Worm (Caenorhabditis elegans): ENCODE results near the gene dgn-2.

The dgn-2 gene

ce11 chrX:1389382-1389983 is 22.2 kb upstream of the dgn-2 start (continued):
- TF ChIP-seq F49E8.2 (tag; optimal IDR thresholded peaks at IDR 0.05; ENCODE audit: insufficient read depth) = no peak
- peak; percentile 90 for TF ChIP-seq hmg-20 (GFP tag; IDR thresholded peaks at IDR 0.05)
- peak; percentile 68; the same call in 1 of the 2 replicates for TF ChIP-seq egl-18 (GFP tag; IDR thresholded peaks at IDR 0.05)
- no peak for TF ChIP-seq mes-4 (tag; optimal IDR thresholded peaks at IDR 0.05)
- TF ChIP-seq C06A6.2 (GFP tag; conservative IDR thresholded peaks at IDR 0.05) = peak; percentile 87
- peak; percentile 90 for TF ChIP-seq Y53G8AR.9 (GFP tag; conservative IDR thresholded peaks at IDR 0.05)
- peak in 1 of 2 experiments; percentile 88 for TF ChIP-seq let-607 (tag; optimal IDR thresholded peaks at IDR 0.05)
- no peak for TF ChIP-seq pha-4 (tag; optimal IDR thresholded peaks at IDR 0.05)
- TF ChIP-seq ztf-28 (GFP tag; IDR thresholded peaks at IDR 0.05) = no peak
- TF ChIP-seq hrde-1 (tag; optimal IDR thresholded peaks at IDR 0.05; ENCODE audit: borderline replicate concordance) = no peak
- TF ChIP-seq ceh-40 (GFP tag; IDR thresholded peaks at IDR 0.05) = no peak
- no peak for TF ChIP-seq die-1 (tag; optimal IDR thresholded peaks at IDR 0.05)
- TF ChIP-seq madf-3 (GFP tag; IDR thresholded peaks at IDR 0.05) = no peak
- TF ChIP-seq F33H1.4 (GFP tag; IDR thresholded peaks at IDR 0.05) = no peak
- TF ChIP-seq attf-5 (GFP tag; optimal IDR thresholded peaks at IDR 0.05) = no peak

ce11 chrX:1386893-1387367 is 19.6 kb upstream of the dgn-2 start, which contains the start of gene F56C3.1:
Gene F56C3.1, plus strand, starts transcription at chrX:1387317.
- no peak for TF ChIP-seq lsl-1 (GFP tag; optimal IDR thresholded peaks at IDR 0.05)
- no peak for TF ChIP-seq F37B4.10 (GFP tag; IDR thresholded peaks at IDR 0.05)
- TF ChIP-seq nhr-27 (tag; optimal IDR thresholded peaks at IDR 0.05) = no peak
- no peak for TF ChIP-seq cebp-1 (GFP tag; IDR thresholded peaks at IDR 0.05)
- TF ChIP-seq cebp-1 (tag; optimal IDR thresholded peaks at IDR 0.05) = peak; percentile 21
- TF ChIP-seq K11D2.4 (GFP tag; IDR thresholded peaks at IDR 0.05) = peak; percentile 59; the same call in 1 of the 2 replicates
- TF ChIP-seq dox-1 (GFP tag; IDR thresholded peaks at IDR 0.05) = peak; percentile 71
- TF ChIP-seq ama-1 (optimal IDR thresholded peaks at IDR 0.05) = no peak
- no peak for TF ChIP-seq ama-1 (GFP tag; optimal IDR thresholded peaks at IDR 0.05)
- no peak for TF ChIP-seq rpc-1 (optimal IDR thresholded peaks at IDR 0.05)
- peak; percentile 36 for TF ChIP-seq rpc-1 (tag; optimal IDR thresholded peaks at IDR 0.05)
- peak; percentile 38 for TF ChIP-seq gei-17 (GFP tag; optimal IDR thresholded peaks at IDR 0.05)
- TF ChIP-seq let-526 (GFP tag; IDR thresholded peaks at IDR 0.05) = no peak
- TF ChIP-seq Y56A3A.18 (GFP tag; IDR thresholded peaks at IDR 0.05) = 0 out of 2 replicates have a peak, but pooled peaks have one; percentile 43
- peak; percentile 58; the same call in 1 of the 2 replicates for TF ChIP-seq nfyb-1 (GFP tag; IDR thresholded peaks at IDR 0.05)
- no peak for TF ChIP-seq Y67H2A.10 (GFP tag; conservative IDR thresholded peaks at IDR 0.05)
- TF ChIP-seq hmg-1.2 (GFP tag; IDR thresholded peaks at IDR 0.05) = 0 out of 2 replicates have a peak, but pooled peaks have one; percentile 20
- peak; percentile 49 for TF ChIP-seq mcd-1 (GFP tag; IDR thresholded peaks at IDR 0.05)
- 0 out of 2 replicates have a peak, but pooled peaks have one; percentile 39 for TF ChIP-seq lin-26 (GFP tag; IDR thresholded peaks at IDR 0.05)

- TF ChIP-seq repo-1 (tag; optimal IDR thresholded peaks at IDR 0.05) (no peak), lin-40 (tag; optimal IDR thresholded peaks at IDR 0.05) (no peak), athp-1 (tag; optimal IDR thresholded peaks at IDR 0.05) (no peak), Y95B8A.8 (GFP tag; IDR thresholded peaks at IDR 0.05) (no peak), dpl-1 (GFP tag; optimal IDR thresholded peaks at IDR 0.05) (no peak), tlf-1 (GFP tag; optimal IDR thresholded peaks at IDR 0.05) (no peak)
Measured at ce11 chrX:1384538-1384937, 17.2 kb upstream of the dgn-2 start, which contains the start of gene F56C3.8. Gene F56C3.8, minus strand, starts transcription at chrX:1384638.
